Fruit fly (Drosophila melanogaster) whole organism, embryonic: Measurements from ENCODE around the gene BOD1.

Experiments
- Abd-B ChIP-seq: fragments of 200-800 bp; sonication (Bioruptor generic); optimal IDR thresholded peaks from 2 replicates; lab custom pipeline; 2018; ENCODE audit warnings: missing biosample characterization, mild to moderate bottlenecking, missing genetic modification characterization, moderate library complexity
- CG10462 ChIP-seq: fragments of 200-800 bp; sonication (Bioruptor generic); optimal IDR thresholded peaks from 2 replicates; lab custom pipeline; 2016; ENCODE audit warnings: missing biosample characterization, missing genetic modification characterization
- CG10654 ChIP-seq: fragments of 200-800 bp; sonication (Bioruptor generic); optimal IDR thresholded peaks from 2 replicates; lab custom pipeline; 2016; ENCODE audit warnings: missing biosample characterization, missing genetic modification characterization
- CG12219 ChIP-seq: fragments of 200-800 bp; sonication (Bioruptor generic); optimal IDR thresholded peaks from 3 replicates; lab custom pipeline; 2018; ENCODE audit warnings: missing biosample characterization, mild to moderate bottlenecking, missing genetic modification characterization
- CG1233 ChIP-seq: fragments of 200-800 bp; sonication (Bioruptor generic); optimal IDR thresholded peaks from 4 replicates; lab custom pipeline; 2018; ENCODE audit warnings: missing biosample characterization, mild to moderate bottlenecking, missing genetic modification characterization
- CG13894 ChIP-seq: fragments of 200-800 bp; sonication (Bioruptor generic); optimal IDR thresholded peaks from 3 replicates; lab custom pipeline; 2018; ENCODE audit warnings: missing biosample characterization, mild to moderate bottlenecking, missing genetic modification characterization, moderate library complexity
- CG15479 ChIP-seq: fragments of 200-800 bp; sonication (Bioruptor generic); optimal IDR thresholded peaks from 3 replicates; lab custom pipeline; 2019; ENCODE audit warnings: missing biosample characterization, mild to moderate bottlenecking, missing genetic modification characterization, moderate library complexity
- CG15514 ChIP-seq: fragments of 200-800 bp; sonication (Bioruptor generic); optimal IDR thresholded peaks from 3 replicates; lab custom pipeline; 2017; ENCODE audit warnings: missing biosample characterization, missing genetic modification characterization, mild to moderate bottlenecking, moderate library complexity, missing genetic modification reagents
- CG17612 ChIP-seq: fragments of 200-800 bp; sonication (Bioruptor generic); IDR thresholded peaks from 2 replicates; pipeline ENCODE4 v1.3.6; 2022; ENCODE audit warnings: missing biosample characterization, missing genetic modification characterization
- CG18599 ChIP-seq: fragments of 200-800 bp; sonication (Bioruptor generic); optimal IDR thresholded peaks from 3 replicates; lab custom pipeline; 2017; ENCODE audit warnings: missing biosample characterization, missing genetic modification characterization, mild to moderate bottlenecking, moderate library complexity, missing genetic modification reagents
- CG18764 ChIP-seq: fragments of 200-800 bp; sonication (Bioruptor generic); optimal IDR thresholded peaks from 3 replicates; lab custom pipeline; 2016; ENCODE audit warnings: missing biosample characterization, missing genetic modification characterization
- CG2712 ChIP-seq: fragments of 200-800 bp; optimal IDR thresholded peaks from 3 replicates; lab custom pipeline; 2019; ENCODE audit warnings: missing biosample characterization, mild to moderate bottlenecking, missing genetic modification characterization, moderate library complexity
- CG31388 ChIP-seq: fragments of 200-800 bp; sonication (Bioruptor generic); optimal IDR thresholded peaks from 2 replicates; lab custom pipeline; 2016; ENCODE audit warnings: missing biosample characterization, missing genetic modification characterization
- CG32772 ChIP-seq: fragments of 200-800 bp; sonication (Bioruptor generic); IDR thresholded peaks from 2 replicates; pipeline ENCODE4 v1.3.6; 2022; ENCODE audit warnings: missing biosample characterization, missing genetic modification characterization
- CG4854 ChIP-seq: fragments of 200-800 bp; sonication (Bioruptor generic); optimal IDR thresholded peaks from 2 replicates; lab custom pipeline; 2016; ENCODE audit warnings: missing biosample characterization, missing genetic modification characterization, inconsistent platforms
- CG5245 ChIP-seq: fragments of 200-800 bp; sonication (Bioruptor generic); optimal IDR thresholded peaks from 3 replicates; lab custom pipeline; 2016; ENCODE audit warnings: missing biosample characterization, missing genetic modification characterization
- CG6813 ChIP-seq: fragments of 200-800 bp; sonication (Bioruptor generic); optimal IDR thresholded peaks from 2 replicates; lab custom pipeline; 2017; ENCODE audit warnings: missing biosample characterization, missing genetic modification characterization, mild to moderate bottlenecking, moderate library complexity, missing genetic modification reagents
- CG8281 ChIP-seq: fragments of 200-800 bp; sonication (Bioruptor generic); optimal IDR thresholded peaks from 2 replicates; lab custom pipeline; 2018; ENCODE audit warnings: missing biosample characterization, mild to moderate bottlenecking, missing genetic modification characterization, moderate library complexity
- CG9437 ChIP-seq: fragments of 200-800 bp; sonication (Bioruptor generic); optimal IDR thresholded peaks from 2 replicates; lab custom pipeline; 2018; ENCODE audit warnings: missing biosample characterization, mild to moderate bottlenecking, missing genetic modification characterization
- CG9797 ChIP-seq: fragments of 200-800 bp; sonication (Bioruptor generic); optimal IDR thresholded peaks from 3 replicates; lab custom pipeline; 2018; ENCODE audit warnings: missing biosample characterization, mild to moderate bottlenecking, missing genetic modification characterization
- Deaf1 ChIP-seq: fragments of 200-800 bp; optimal IDR thresholded peaks from 3 replicates; lab custom pipeline; 2019; ENCODE audit warnings: missing biosample characterization, mild to moderate bottlenecking, missing genetic modification characterization, moderate library complexity
- GATAe ChIP-seq: fragments of 200-800 bp; sonication (Bioruptor generic); conservative IDR thresholded peaks from 2 replicates; pipeline ENCODE4 v1.3.6; 2022; ENCODE audit warnings: missing biosample characterization, missing genetic modification characterization
- Gug ChIP-seq: fragments of 200-800 bp; sonication (Bioruptor generic); IDR thresholded peaks from 4 replicates; pipeline ENCODE4 v1.3.6; 2022; ENCODE audit warnings: missing biosample characterization, missing genetic modification characterization
- HLH3B ChIP-seq: fragments of 200-800 bp; sonication (Bioruptor generic); IDR thresholded peaks from 2 replicates; pipeline ENCODE4 v1.3.6; 2022; ENCODE audit warnings: missing biosample characterization, missing genetic modification characterization
- Hsf ChIP-seq: fragments of 200-800 bp; sonication (Bioruptor generic); optimal IDR thresholded peaks from 3 replicates; lab custom pipeline; 2016; ENCODE audit warnings: missing biosample characterization, missing genetic modification characterization
- MBD-R2 ChIP-seq: fragments of 200-800 bp; sonication (Bioruptor generic); IDR thresholded peaks from 2 replicates; pipeline ENCODE4 v1.3.6; 2022; ENCODE audit warnings: missing biosample characterization, missing genetic modification characterization
- Myb ChIP-seq: fragments of 200-800 bp; sonication (Bioruptor generic); optimal IDR thresholded peaks from 2 replicates; lab custom pipeline; 2016; ENCODE audit warnings: missing biosample characterization, missing genetic modification characterization
- Side ChIP-seq: fragments of 200-800 bp; sonication (Bioruptor generic); optimal IDR thresholded peaks from 2 replicates; lab custom pipeline; 2016; ENCODE audit warnings: missing biosample characterization, missing genetic modification characterization
- Vsx1 ChIP-seq: fragments of 200-800 bp; sonication (Bioruptor generic); optimal IDR thresholded peaks from 2 replicates; lab custom pipeline; 2017; ENCODE audit warnings: missing biosample characterization, mild to moderate bottlenecking, missing genetic modification characterization, missing genetic modification reagents
- ap ChIP-seq: fragments of 200-800 bp; sonication (Bioruptor generic); IDR thresholded peaks from 2 replicates; pipeline ENCODE4 v1.3.6; 2022; ENCODE audit warnings: missing biosample characterization, missing genetic modification characterization
- ato ChIP-seq: fragments of 200-800 bp; sonication (Bioruptor generic); IDR thresholded peaks from 2 replicates; pipeline ENCODE4 v1.3.6; 2022; ENCODE audit warnings: missing biosample characterization, missing genetic modification characterization; ENCODE audit not compliant: partially characterized antibody
- bcd ChIP-seq: fragments of 200-800 bp; sonication (Bioruptor generic); optimal IDR thresholded peaks from 2 replicates; lab custom pipeline; 2017; ENCODE audit warnings: missing biosample characterization, mild to moderate bottlenecking, missing genetic modification characterization
- bsh ChIP-seq, 2 experiments: fragments of 200-800 bp; sonication (Bioruptor generic); optimal IDR thresholded peaks; 2 replicates each; lab custom pipeline; 2017 to 2018; ENCODE audit warnings: mild to moderate bottlenecking in 2 of 2, missing biosample characterization in 2 of 2, missing genetic modification characterization in 2 of 2, moderate library complexity in 1 of 2
- crc ChIP-seq: fragments of 200-800 bp; sonication (Bioruptor generic); optimal IDR thresholded peaks from 2 replicates; lab custom pipeline; 2016; ENCODE audit warnings: missing biosample characterization, missing genetic modification characterization
- disco-r ChIP-seq: fragments of 200-800 bp; sonication (Bioruptor generic); optimal IDR thresholded peaks from 2 replicates; lab custom pipeline; 2016; ENCODE audit warnings: missing biosample characterization, missing genetic modification characterization
- emc ChIP-seq: fragments of 200-800 bp; sonication (Bioruptor generic); optimal IDR thresholded peaks from 2 replicates; lab custom pipeline; 2016; ENCODE audit warnings: missing biosample characterization, missing genetic modification characterization
- ftz-f1 ChIP-seq: fragments of 200-800 bp; sonication (Bioruptor generic); optimal IDR thresholded peaks from 2 replicates; lab custom pipeline; 2016; ENCODE audit warnings: missing biosample characterization, missing genetic modification characterization
- hth ChIP-seq: fragments of >200 bp; optimal IDR thresholded peaks from 2 replicates; lab custom pipeline; 2017; ENCODE audit warnings: inconsistent platforms
- ind ChIP-seq: fragments of 200-800 bp; sonication (Bioruptor generic); optimal IDR thresholded peaks from 3 replicates; lab custom pipeline; 2016; ENCODE audit warnings: missing biosample characterization, missing genetic modification characterization
- kay ChIP-seq: fragments of 200-800 bp; sonication (Bioruptor generic); optimal IDR thresholded peaks from 2 replicates; lab custom pipeline; 2016; ENCODE audit warnings: missing biosample characterization, missing genetic modification characterization
- lilli ChIP-seq: fragments of 200-800 bp; sonication (Bioruptor generic); optimal IDR thresholded peaks from 3 replicates; lab custom pipeline; 2016; ENCODE audit warnings: missing biosample characterization, missing genetic modification characterization
- lov ChIP-seq, 2 experiments: fragments of 200-800 bp in 1 of 2; fragments of >200 bp in 1 of 2; sonication (Bioruptor generic) in 1 of 2; IDR thresholded peaks in 1 of 2; optimal IDR thresholded peaks in 1 of 2; 2 replicates in 1 of 2; 3 replicates in 1 of 2; pipeline versions ENCODE4 v1.3.6 to Lab custom; 2017 to 2022; ENCODE audit warnings: missing biosample characterization in 1 of 2, missing genetic modification characterization in 1 of 2
- nau ChIP-seq: fragments of 200-800 bp; sonication (Bioruptor generic); optimal IDR thresholded peaks from 3 replicates; lab custom pipeline; 2017; ENCODE audit warnings: missing biosample characterization, mild to moderate bottlenecking, missing genetic modification characterization, missing genetic modification reagents
- nerfin-1 ChIP-seq: fragments of 200-800 bp; sonication (Bioruptor generic); optimal IDR thresholded peaks from 3 replicates; lab custom pipeline; 2019; ENCODE audit warnings: missing biosample characterization, mild to moderate bottlenecking, missing genetic modification characterization, moderate library complexity
- nmo ChIP-seq: fragments of 200-800 bp; sonication (Bioruptor generic); optimal IDR thresholded peaks from 2 replicates; lab custom pipeline; 2018; ENCODE audit warnings: missing biosample characterization, mild to moderate bottlenecking, missing genetic modification characterization, moderate library complexity
- sima ChIP-seq: fragments of 200-800 bp; sonication (Bioruptor generic); optimal IDR thresholded peaks from 2 replicates; lab custom pipeline; 2016; ENCODE audit warnings: missing biosample characterization, missing genetic modification characterization
- slp2 ChIP-seq: fragments of 200-800 bp; sonication (Bioruptor generic); optimal IDR thresholded peaks from 2 replicates; lab custom pipeline; 2016; ENCODE audit warnings: missing biosample characterization, missing genetic modification characterization
- twi ChIP-seq: fragments of 200-800 bp; optimal IDR thresholded peaks from 2 replicates; lab custom pipeline; 2019; ENCODE audit warnings: missing biosample characterization, mild to moderate bottlenecking, missing genetic modification characterization, moderate library complexity
- zen2 ChIP-seq: fragments of 200-800 bp; sonication (Bioruptor generic); IDR thresholded peaks from 3 replicates; pipeline ENCODE4 v1.3.6; 2022; ENCODE audit warnings: missing biosample characterization, missing genetic modification characterization; ENCODE audit not compliant: partially characterized antibody

The BOD1 gene

DNA sequence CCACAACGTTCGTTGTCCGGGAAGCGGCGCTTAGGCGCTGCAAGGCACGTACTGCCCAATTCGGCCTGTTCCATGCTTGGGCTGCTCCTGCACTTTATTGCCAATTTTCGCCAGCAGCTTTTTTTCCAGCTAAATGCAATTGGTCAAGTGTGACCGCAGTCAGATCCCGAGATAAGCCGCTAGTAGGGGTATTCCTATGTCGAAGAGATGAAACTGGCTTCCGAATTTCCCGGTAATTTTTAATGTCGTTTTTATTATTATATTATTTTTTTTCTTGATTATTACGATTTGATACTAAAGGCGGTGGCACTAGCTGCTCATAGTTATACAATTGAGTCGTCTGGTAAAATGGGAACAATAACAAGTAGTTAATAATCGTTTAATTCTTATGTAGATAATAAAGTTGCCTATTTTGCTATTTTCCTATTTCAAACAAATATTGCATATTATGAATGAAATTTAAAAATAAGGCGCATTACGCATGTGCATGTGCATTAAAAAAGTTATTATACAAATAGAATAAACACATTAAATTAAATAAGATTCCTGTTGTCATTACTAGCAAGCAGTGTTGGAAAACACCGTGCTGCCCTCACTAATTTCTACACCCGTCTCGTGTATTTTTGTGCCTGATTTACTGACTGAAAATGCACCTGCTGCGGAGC, 21.6 kb upstream of the BOD1 start, which contains the start of the genes CG5003 and mRpS22 (continued):
- TF ChIP-seq CG31388 = no peak
- TF ChIP-seq ap (GFP tag; lab: Robert Waterston, UW) = 0 out of 2 replicates have a peak, but pooled peaks have one; percentile 10
- TF ChIP-seq CG8281 (tag; lab: Kevin White, UChicago) = peak; percentile 8
- no peak for TF ChIP-seq CG12219 (GFP tag; lab: Kevin White, UChicago)
- peak; percentile 33 for TF ChIP-seq CG10654 (GFP tag; lab: Kevin White, UChicago)
- peak; percentile 22 for TF ChIP-seq Deaf1 (tag; lab: Kevin White, UChicago)
- no peak for TF ChIP-seq Myb (GFP tag; lab: Kevin White, UChicago)
- no peak for TF ChIP-seq zen2 (GFP tag; lab: Robert Waterston, UW)
- TF ChIP-seq CG32772 = 0 out of 2 replicates have a peak, but pooled peaks have one; percentile 54
- TF ChIP-seq CG18599 (GFP tag; lab: Kevin White, UChicago) = peak; percentile 45
- TF ChIP-seq CG1233 = peak; percentile 59
- no peak for TF ChIP-seq Vsx1 (GFP tag; lab: Kevin White, UChicago)
- no peak for TF ChIP-seq CG17612 (GFP tag; lab: Robert Waterston, UW)
- TF ChIP-seq sima = peak; percentile 6
- no peak for TF ChIP-seq CG18764
- no peak for TF ChIP-seq CG6813 (GFP tag; lab: Kevin White, UChicago)
- TF ChIP-seq crc (GFP tag; lab: Kevin White, UChicago) = no peak
- peak; percentile 80 for TF ChIP-seq nmo (GFP tag; lab: Kevin White, UChicago)
- no peak for TF ChIP-seq CG4854 (GFP tag; lab: Kevin White, UChicago)
- no peak for TF ChIP-seq ftz-f1 (GFP tag; lab: Kevin White, UChicago)
- TF ChIP-seq Gug (GFP tag; lab: Robert Waterston, UW) = peak; percentile 9; the same call in 2 of the 4 replicates
- peak; percentile 63 for TF ChIP-seq lilli
- peak; percentile 21 for TF ChIP-seq CG5245
- no peak for TF ChIP-seq hth
- TF ChIP-seq CG9797 (GFP tag; lab: Kevin White, UChicago) = peak; percentile 62
- TF ChIP-seq Abd-B = peak; percentile 78
- peak; percentile 60 for TF ChIP-seq CG9437 (GFP tag; lab: Kevin White, UChicago)
- peak; percentile 63 for TF ChIP-seq nerfin-1 (tag; lab: Kevin White, UChicago)
- peak; percentile 69 for TF ChIP-seq CG2712
- TF ChIP-seq bcd = peak; percentile 50
- no peak for TF ChIP-seq GATAe (GFP tag; lab: Robert Waterston, UW)
- peak; percentile 68 for TF ChIP-seq MBD-R2
- TF ChIP-seq kay (GFP tag; lab: Kevin White, UChicago) = peak; percentile 55
- TF ChIP-seq bsh (GFP tag; optimal IDR thresholded peaks at IDR 0.05; lab: Kevin White, UChicago) = peak in 1 of 2 experiments; percentile 26
- no peak for TF ChIP-seq lov (optimal IDR thresholded peaks at IDR 0.05; lab: Kevin White, UChicago)
- no peak for TF ChIP-seq lov (GFP tag; IDR thresholded peaks at IDR 0.05; lab: Robert Waterston, UW)
- peak; percentile 24 for TF ChIP-seq CG13894 (tag; lab: Kevin White, UChicago)
- no peak for TF ChIP-seq Side (GFP tag; lab: Kevin White, UChicago)
- TF ChIP-seq slp2 (GFP tag; lab: Kevin White, UChicago) = no peak
- TF ChIP-seq twi (tag; lab: Kevin White, UChicago) = peak; percentile 39
- TF ChIP-seq ato = no peak
- no peak for TF ChIP-seq disco-r (GFP tag; lab: Kevin White, UChicago)
- peak; percentile 59 for TF ChIP-seq ind
- no peak for TF ChIP-seq HLH3B (GFP tag; lab: Robert Waterston, UW)
- peak; percentile 41 for TF ChIP-seq CG10462 (GFP tag; lab: Kevin White, UChicago)
- TF ChIP-seq Hsf (GFP tag; lab: Kevin White, UChicago) = peak; percentile 54
- TF ChIP-seq CG15479 = no peak
- TF ChIP-seq emc (GFP tag; lab: Kevin White, UChicago) = no peak
- TF ChIP-seq CG15514 = peak; percentile 13
- TF ChIP-seq nau (GFP tag; lab: Kevin White, UChicago) = peak; percentile 11
